Worm (Caenorhabditis elegans) whole organism, young adult: ENCODE results near the gene nspg-6.

Source experiments
- B0035.1 ChIP-seq: sonication (generic microtip); optimal IDR thresholded peaks from 2 replicates; lab custom pipeline; 2016; ENCODE audit warnings: missing genetic modification characterization, mild to moderate bottlenecking, missing compliant biosample characterization, missing genotype, missing genetic modification reagents
- F10E7.11 ChIP-seq: sonication (generic microtip); optimal IDR thresholded peaks from 2 replicates; lab custom pipeline; 2017; ENCODE audit warnings: mild to moderate bottlenecking, missing genetic modification characterization, moderate library complexity, missing compliant biosample characterization
- F55B11.4 ChIP-seq: sonication (generic microtip); optimal IDR thresholded peaks from 2 replicates; lab custom pipeline; 2016; ENCODE audit warnings: missing compliant biosample characterization, missing genetic modification characterization, borderline replicate concordance; ENCODE audit not compliant: insufficient read depth
- Y79H2A.3 ChIP-seq: fragments of 200-800 bp; sonication (Bioruptor generic); conservative IDR thresholded peaks from 2 replicates; pipeline ENCODE4 v1.3.6; 2022; ENCODE audit warnings: missing genetic modification reagents, missing genetic modification characterization, missing compliant biosample characterization
- bed-2 ChIP-seq: fragments of 200-800 bp; sonication (Bioruptor generic); IDR thresholded peaks from 2 replicates; pipeline ENCODE4 v1.3.6; 2022; ENCODE audit warnings: missing genetic modification reagents, missing genetic modification characterization, missing compliant biosample characterization
- hmg-1.2 ChIP-seq: fragments of 200-800 bp; sonication (Bioruptor generic); IDR thresholded peaks from 2 replicates; pipeline ENCODE4 v1.3.6; 2022; ENCODE audit warnings: missing genetic modification reagents, missing genetic modification characterization, missing compliant biosample characterization
- lin-35 ChIP-seq, 3 experiments: fragments of 150-350 bp in 2 of 3; sonication (generic microtip) in 1 of 3; optimal IDR thresholded peaks; 2 replicates each; lab custom pipeline; 2014 to 2018; ENCODE audit warnings: missing biosample characterization in 3 of 3, missing genetic modification characterization in 3 of 3, missing genetic modification reagents in 3 of 3
- repo-1 ChIP-seq: sonication (generic microtip); optimal IDR thresholded peaks from 2 replicates; lab custom pipeline; 2017; ENCODE audit warnings: mild to moderate bottlenecking, missing genetic modification characterization, missing compliant biosample characterization

ce11 chrIII:7338009-7338408 is 23.2 kb upstream of the nspg-6 start:
- no peak for TF ChIP-seq F55B11.4 (tag; lab: Kevin White, UChicago)
- TF ChIP-seq hmg-1.2 (GFP tag; lab: Robert Waterston, UW), result no peak
- TF ChIP-seq B0035.1 (tag; lab: Kevin White, UChicago), result no peak
- no peak for TF ChIP-seq repo-1
- no peak for TF ChIP-seq Y79H2A.3 (GFP tag; lab: Robert Waterston, UW)
- no peak for TF ChIP-seq lin-35 (GFP tag; optimal IDR thresholded peaks at IDR 0.05; lab: Kevin White, UChicago)
- no peak for TF ChIP-seq F10E7.11 (tag; lab: Kevin White, UChicago)
- no peak for TF ChIP-seq bed-2 (GFP tag; lab: Robert Waterston, UW)
